Fruit fly (Drosophila melanogaster) whole organism, embryonic: Measurements from ENCODE around the gene Chrac-14.

ENCODE experiments used
- Atf3 ChIP-seq: fragments of 200-800 bp; sonication (Bioruptor generic); optimal IDR thresholded peaks from 3 replicates; lab custom pipeline; 2016; ENCODE audit warnings: missing biosample characterization, missing genetic modification characterization
- B-H1 ChIP-seq: fragments of 200-800 bp; sonication (Bioruptor generic); IDR thresholded peaks from 3 replicates; pipeline ENCODE4 v1.3.6; 2022; ENCODE audit warnings: missing biosample characterization, missing genetic modification characterization
- Blimp-1 ChIP-seq: fragments of 200-800 bp; sonication (Bioruptor generic); optimal IDR thresholded peaks from 3 replicates; lab custom pipeline; 2018; ENCODE audit warnings: missing biosample characterization, missing genetic modification characterization, mild to moderate bottlenecking, moderate library complexity, missing genetic modification reagents
- CG10209 ChIP-seq: fragments of 200-800 bp; sonication (Bioruptor generic); optimal IDR thresholded peaks from 3 replicates; lab custom pipeline; 2017; ENCODE audit warnings: missing biosample characterization, mild to moderate bottlenecking, missing genetic modification characterization, missing genetic modification reagents
- CG10267 ChIP-seq: fragments of 200-800 bp; sonication (Bioruptor generic); optimal IDR thresholded peaks from 2 replicates; lab custom pipeline; 2018; ENCODE audit warnings: missing biosample characterization, mild to moderate bottlenecking, missing genetic modification characterization, moderate library complexity
- CG10462 ChIP-seq: fragments of 200-800 bp; sonication (Bioruptor generic); optimal IDR thresholded peaks from 2 replicates; lab custom pipeline; 2016; ENCODE audit warnings: missing biosample characterization, missing genetic modification characterization
- CG12071 ChIP-seq: fragments of 200-800 bp; sonication (Bioruptor generic); optimal IDR thresholded peaks from 3 replicates; lab custom pipeline; 2018; ENCODE audit warnings: missing biosample characterization, mild to moderate bottlenecking, missing genetic modification characterization
- CG12236 ChIP-seq: fragments of 200-800 bp; sonication (Bioruptor generic); optimal IDR thresholded peaks from 2 replicates; lab custom pipeline; 2016; ENCODE audit warnings: missing biosample characterization, missing genetic modification characterization
- CG1233 ChIP-seq: fragments of 200-800 bp; sonication (Bioruptor generic); optimal IDR thresholded peaks from 4 replicates; lab custom pipeline; 2018; ENCODE audit warnings: missing biosample characterization, mild to moderate bottlenecking, missing genetic modification characterization
- CG12391 ChIP-seq: fragments of 200-800 bp; sonication (Bioruptor generic); optimal IDR thresholded peaks from 3 replicates; lab custom pipeline; 2018; ENCODE audit warnings: missing biosample characterization, mild to moderate bottlenecking, missing genetic modification characterization, moderate library complexity
- CG13123 ChIP-seq: fragments of 200-800 bp; sonication (Bioruptor generic); optimal IDR thresholded peaks from 2 replicates; lab custom pipeline; 2016; ENCODE audit warnings: missing biosample characterization, missing genetic modification characterization
- CG14860 ChIP-seq: fragments of 200-800 bp; sonication (Bioruptor generic); IDR thresholded peaks from 3 replicates; pipeline ENCODE4 v1.3.6; 2022; ENCODE audit warnings: missing biosample characterization, missing genetic modification characterization; ENCODE audit not compliant: partially characterized antibody
- CG15479 ChIP-seq: fragments of 200-800 bp; sonication (Bioruptor generic); optimal IDR thresholded peaks from 3 replicates; lab custom pipeline; 2019; ENCODE audit warnings: missing biosample characterization, mild to moderate bottlenecking, missing genetic modification characterization, moderate library complexity
- CG17568 ChIP-seq: fragments of 200-800 bp; sonication (Bioruptor generic); optimal IDR thresholded peaks from 2 replicates; lab custom pipeline; 2018; ENCODE audit warnings: missing biosample characterization, mild to moderate bottlenecking, missing genetic modification characterization, moderate library complexity
- CG17612 ChIP-seq: fragments of 200-800 bp; sonication (Bioruptor generic); IDR thresholded peaks from 2 replicates; pipeline ENCODE4 v1.3.6; 2022; ENCODE audit warnings: missing biosample characterization, missing genetic modification characterization
- CG18599 ChIP-seq: fragments of 200-800 bp; sonication (Bioruptor generic); optimal IDR thresholded peaks from 3 replicates; lab custom pipeline; 2017; ENCODE audit warnings: missing biosample characterization, missing genetic modification characterization, mild to moderate bottlenecking, moderate library complexity, missing genetic modification reagents
- CG18619 ChIP-seq: fragments of 200-800 bp; sonication (Bioruptor generic); optimal IDR thresholded peaks from 3 replicates; lab custom pipeline; 2017; ENCODE audit warnings: missing biosample characterization, mild to moderate bottlenecking, missing genetic modification characterization
- CG43689 ChIP-seq: fragments of 200-800 bp; sonication (Bioruptor generic); IDR thresholded peaks from 2 replicates; pipeline ENCODE4 v1.3.6; 2022; ENCODE audit warnings: missing biosample characterization, missing genetic modification characterization
- CG6272 ChIP-seq: fragments of 200-800 bp; sonication (Bioruptor generic); IDR thresholded peaks from 2 replicates; pipeline ENCODE4 v1.3.6; 2022; ENCODE audit warnings: missing biosample characterization, missing genetic modification characterization
- CG6791 ChIP-seq: fragments of 200-800 bp; sonication (Bioruptor generic); IDR thresholded peaks from 3 replicates; pipeline ENCODE4 v1.3.6; 2022; ENCODE audit warnings: missing biosample characterization, missing genetic modification characterization; ENCODE audit not compliant: partially characterized antibody
- CG8089 ChIP-seq: fragments of 200-800 bp; sonication (Bioruptor generic); optimal IDR thresholded peaks from 3 replicates; lab custom pipeline; 2016; ENCODE audit warnings: missing biosample characterization, missing genetic modification characterization
- CG9797 ChIP-seq: fragments of 200-800 bp; sonication (Bioruptor generic); optimal IDR thresholded peaks from 3 replicates; lab custom pipeline; 2018; ENCODE audit warnings: missing biosample characterization, mild to moderate bottlenecking, missing genetic modification characterization
- CG9876 ChIP-seq: fragments of 200-800 bp; sonication (Bioruptor generic); optimal IDR thresholded peaks from 2 replicates; lab custom pipeline; 2016; ENCODE audit warnings: missing biosample characterization, missing genetic modification characterization
- D ChIP-seq, 2 experiments: fragments of 200-800 bp in 1 of 2; fragments of >200 bp in 1 of 2; sonication (Bioruptor generic) in 1 of 2; optimal IDR thresholded peaks; 2 replicates in 1 of 2; 3 replicates in 1 of 2; lab custom pipeline; 2017; ENCODE audit warnings: mild to moderate bottlenecking in 1 of 2, missing biosample characterization in 1 of 2, missing genetic modification characterization in 1 of 2, missing genetic modification reagents in 1 of 2
- Elba2 ChIP-seq: fragments of 200-800 bp; sonication (Bioruptor generic); optimal IDR thresholded peaks from 3 replicates; lab custom pipeline; 2016; ENCODE audit warnings: missing biosample characterization, missing genetic modification characterization
- Fer2 ChIP-seq: fragments of 200-800 bp; sonication (Bioruptor generic); optimal IDR thresholded peaks from 2 replicates; lab custom pipeline; 2018; ENCODE audit warnings: missing biosample characterization, mild to moderate bottlenecking, missing genetic modification characterization, moderate library complexity
- Hmx ChIP-seq: fragments of 200-800 bp; sonication (Bioruptor generic); optimal IDR thresholded peaks from 2 replicates; lab custom pipeline; 2016; ENCODE audit warnings: missing biosample characterization, missing genetic modification characterization
- Mad ChIP-seq: fragments of 200-800 bp; sonication (Bioruptor generic); optimal IDR thresholded peaks from 2 replicates; lab custom pipeline; 2016; ENCODE audit warnings: missing biosample characterization, missing genetic modification characterization
- NC2α ChIP-seq: fragments of 200-800 bp; sonication (Bioruptor generic); optimal IDR thresholded peaks from 2 replicates; lab custom pipeline; 2016; ENCODE audit warnings: missing biosample characterization, missing genetic modification characterization
- Scr ChIP-seq: fragments of 200-800 bp; sonication (Bioruptor generic); IDR thresholded peaks from 2 replicates; pipeline ENCODE4 v1.3.6; 2022; ENCODE audit warnings: missing biosample characterization, missing genetic modification characterization; ENCODE audit not compliant: partially characterized antibody
- Side ChIP-seq: fragments of 200-800 bp; sonication (Bioruptor generic); optimal IDR thresholded peaks from 2 replicates; lab custom pipeline; 2016; ENCODE audit warnings: missing biosample characterization, missing genetic modification characterization
- Six4 ChIP-seq: fragments of 200-800 bp; sonication (Bioruptor generic); optimal IDR thresholded peaks from 2 replicates; lab custom pipeline; 2016; ENCODE audit warnings: missing biosample characterization, missing genetic modification characterization
- chif ChIP-seq, 2 experiments: fragments of 200-800 bp; sonication (Bioruptor generic); optimal IDR thresholded peaks; 3 replicates each; lab custom pipeline; 2016; ENCODE audit warnings: missing biosample characterization in 2 of 2, missing genetic modification characterization in 2 of 2
- danr ChIP-seq: fragments of 200-800 bp; sonication (Bioruptor generic); IDR thresholded peaks from 2 replicates; pipeline ENCODE4 v1.3.6; 2022; ENCODE audit warnings: missing biosample characterization, missing genetic modification characterization
- dysf ChIP-seq: fragments of 200-800 bp; sonication (Bioruptor generic); IDR thresholded peaks from 3 replicates; pipeline ENCODE4 v1.3.6; 2022; ENCODE audit warnings: missing biosample characterization, missing genetic modification characterization
- en ChIP-seq: fragments of 200-800 bp; sonication (Bioruptor generic); optimal IDR thresholded peaks from 2 replicates; lab custom pipeline; 2016; ENCODE audit warnings: missing biosample characterization, missing genetic modification characterization
- ham ChIP-seq: fragments of 200-800 bp; sonication (Bioruptor generic); IDR thresholded peaks from 2 replicates; pipeline ENCODE4 v1.3.6; 2022; ENCODE audit warnings: missing biosample characterization, missing genetic modification characterization
- her ChIP-seq: fragments of 200-800 bp; sonication (Bioruptor generic); optimal IDR thresholded peaks from 2 replicates; lab custom pipeline; 2016; ENCODE audit warnings: missing biosample characterization, missing genetic modification characterization
- jing ChIP-seq: fragments of 200-800 bp; sonication (Bioruptor generic); optimal IDR thresholded peaks from 2 replicates; lab custom pipeline; 2018; ENCODE audit warnings: missing biosample characterization, mild to moderate bottlenecking, missing genetic modification characterization
- lab ChIP-seq: fragments of 200-800 bp; sonication (Bioruptor generic); optimal IDR thresholded peaks from 3 replicates; lab custom pipeline; 2017; ENCODE audit warnings: missing biosample characterization, missing genetic modification characterization, mild to moderate bottlenecking, moderate library complexity, missing genetic modification reagents
- nmo ChIP-seq: fragments of 200-800 bp; sonication (Bioruptor generic); optimal IDR thresholded peaks from 2 replicates; lab custom pipeline; 2018; ENCODE audit warnings: missing biosample characterization, mild to moderate bottlenecking, missing genetic modification characterization, moderate library complexity
- otp ChIP-seq: fragments of 200-800 bp; sonication (Bioruptor generic); IDR thresholded peaks from 3 replicates; pipeline ENCODE4, ENCODE4 v1.3.6; 2022; ENCODE audit warnings: missing biosample characterization, missing genetic modification characterization
- repo ChIP-seq: fragments of 200-800 bp; sonication (Bioruptor generic); optimal IDR thresholded peaks from 2 replicates; lab custom pipeline; 2016; ENCODE audit warnings: missing biosample characterization, missing genetic modification characterization
- ro ChIP-seq: fragments of 200-800 bp; sonication (Bioruptor generic); IDR thresholded peaks from 2 replicates; pipeline ENCODE4 v1.3.6; 2022; ENCODE audit warnings: missing biosample characterization, missing genetic modification characterization
- so ChIP-seq: fragments of 200-800 bp; sonication (Bioruptor generic); IDR thresholded peaks from 3 replicates; pipeline ENCODE4 v1.3.6; 2022; ENCODE audit warnings: missing biosample characterization, missing genetic modification characterization
- sqz ChIP-seq: fragments of 200-800 bp; sonication (Bioruptor generic); optimal IDR thresholded peaks from 3 replicates; lab custom pipeline; 2018; ENCODE audit warnings: missing biosample characterization, mild to moderate bottlenecking, missing genetic modification characterization
- tap ChIP-seq: fragments of 200-800 bp; optimal IDR thresholded peaks from 3 replicates; lab custom pipeline; 2019; ENCODE audit warnings: missing biosample characterization, mild to moderate bottlenecking, missing genetic modification characterization, moderate library complexity
- trh ChIP-seq: fragments of 200-800 bp; sonication (Bioruptor generic); optimal IDR thresholded peaks from 2 replicates; lab custom pipeline; 2016; ENCODE audit warnings: missing biosample characterization, missing genetic modification characterization
- tup ChIP-seq: fragments of 200-800 bp; sonication (Bioruptor generic); optimal IDR thresholded peaks from 2 replicates; lab custom pipeline; 2016; ENCODE audit warnings: missing biosample characterization, mild to moderate bottlenecking, missing genetic modification characterization, moderate library complexity
- unc-4 ChIP-seq: fragments of 200-800 bp; sonication (Bioruptor generic); IDR thresholded peaks from 2 replicates; pipeline ENCODE4 v1.3.6; 2022; ENCODE audit warnings: missing biosample characterization, missing genetic modification characterization; ENCODE audit not compliant: partially characterized antibody

Gene Chrac-14

DNA sequence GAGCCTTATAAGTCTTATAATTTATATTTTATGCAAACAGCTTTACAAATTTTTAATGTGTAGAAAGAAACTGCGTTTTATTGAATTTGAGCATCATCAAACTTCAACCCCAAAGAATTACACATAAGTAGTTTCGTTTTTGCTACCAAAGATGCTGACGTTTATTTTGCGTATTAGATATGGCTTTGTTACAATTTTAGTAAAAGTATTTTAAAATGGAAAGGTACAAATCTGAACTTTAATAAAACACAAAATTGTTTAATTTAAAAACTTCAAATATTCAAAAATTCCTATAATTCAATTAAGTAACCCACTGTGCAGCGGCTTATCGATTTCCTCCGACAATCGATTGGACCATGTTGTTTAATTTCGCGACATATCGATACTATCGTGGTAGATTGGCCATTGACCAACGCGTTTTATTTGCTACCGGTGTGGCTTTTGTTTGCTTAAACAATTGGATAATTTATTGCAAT is 26.9 kb downstream of the Chrac-14 start, which contains the start of gene prg (continued):
- TF ChIP-seq D (optimal IDR thresholded peaks at IDR 0.05; lab: Kevin White, UChicago) (no peak), D (GFP tag; optimal IDR thresholded peaks at IDR 0.05; lab: Kevin White, UChicago) (peak; percentile 17), her (GFP tag; lab: Kevin White, UChicago) (peak; percentile 65), CG14860 (GFP tag; lab: Robert Waterston, UW) (peak; percentile 94), CG10267 (tag; lab: Kevin White, UChicago) (peak; percentile 71), ro (GFP tag; lab: Robert Waterston, UW) (no peak), NC2α (GFP tag; lab: Kevin White, UChicago) (peak; percentile 42), dysf (GFP tag; lab: Robert Waterston, UW) (peak; percentile 64; the same call in 2 of the 3 replicates), CG17612 (GFP tag; lab: Robert Waterston, UW) (no peak), CG10462 (peak; percentile 34), Scr (GFP tag; lab: Robert Waterston, UW) (peak; percentile 96), sqz (GFP tag; lab: Kevin White, UChicago) (peak; percentile 22), CG1233 (GFP tag; lab: Kevin White, UChicago) (peak; percentile 46), unc-4 (GFP tag; lab: Robert Waterston, UW) (peak; percentile 94), tap (tag; lab: Kevin White, UChicago) (peak; percentile 42), lab (GFP tag; lab: Kevin White, UChicago) (peak; percentile 79), Hmx (GFP tag; lab: Kevin White, UChicago) (peak; percentile 62), CG9797 (GFP tag; lab: Kevin White, UChicago) (no peak), CG18619 (peak; percentile 52), CG13123 (GFP tag; lab: Kevin White, UChicago) (peak; percentile 55), Atf3 (peak; percentile 24), Fer2 (peak; percentile 24), otp (peak; percentile 45; the same call in 1 of the 3 replicates), Side (GFP tag; lab: Kevin White, UChicago) (peak; percentile 65), so (peak; percentile 63; the same call in 1 of the 3 replicates), CG6272 (GFP tag; lab: Robert Waterston, UW) (no peak), tup (peak; percentile 16), danr (GFP tag; lab: Robert Waterston, UW) (no peak), Blimp-1 (GFP tag; lab: Kevin White, UChicago) (peak; percentile 62), CG10209 (GFP tag; lab: Kevin White, UChicago) (peak; percentile 43), CG8089 (GFP tag; lab: Kevin White, UChicago) (peak; percentile 35), CG12071 (no peak), CG9876 (GFP tag; lab: Kevin White, UChicago) (no peak), ham (GFP tag; lab: Robert Waterston, UW) (no peak), nmo (peak; percentile 66), chif (GFP tag; optimal IDR thresholded peaks at IDR 0.05; lab: Kevin White, UChicago) (peak; percentile 15 to 51), repo (GFP tag; lab: Kevin White, UChicago) (peak; percentile 38), CG12391 (peak; percentile 76), Mad (GFP tag; lab: Kevin White, UChicago) (peak; percentile 40), CG12236 (peak; percentile 43), CG43689 (GFP tag; lab: Robert Waterston, UW) (no peak; the same call in 1 of the 2 replicates), trh (no peak), en (peak; percentile 22), CG6791 (GFP tag; lab: Robert Waterston, UW) (peak; percentile 97), Elba2 (peak; percentile 25), jing (GFP tag; lab: Kevin White, UChicago) (no peak), CG15479 (no peak), CG18599 (GFP tag; lab: Kevin White, UChicago) (peak; percentile 30), Six4 (GFP tag; lab: Kevin White, UChicago) (peak; percentile 26), CG17568 (peak; percentile 39), B-H1 (no peak)
